Fruit fly (Drosophila melanogaster): Measurements from ENCODE around the gene Gr93c.

Gr93c gene

dm6 chr3R:21848987-21849442 is 4.0 kb upstream of the Gr93c start (continued):
- no peak for TF ChIP-seq CG3838 (GFP tag; optimal IDR thresholded peaks at IDR 0.05)
- TF ChIP-seq CG4617 (GFP tag; optimal IDR thresholded peaks at IDR 0.05; ENCODE audit: borderline replicate concordance): peak; percentile 4
- no peak for TF ChIP-seq sna (GFP tag; IDR thresholded peaks at IDR 0.05; ENCODE audit: partially characterized antibody)
- TF ChIP-seq grn (GFP tag; optimal IDR thresholded peaks at IDR 0.05): no peak
- TF ChIP-seq vfl (GFP tag; optimal IDR thresholded peaks at IDR 0.05): peak; percentile 52
- TF ChIP-seq ken (GFP tag; IDR thresholded peaks at IDR 0.05): no peak
- TF ChIP-seq ATbp (GFP tag; optimal IDR thresholded peaks at IDR 0.05): peak; percentile 57
- TF ChIP-seq CHES-1-like (GFP tag; optimal IDR thresholded peaks at IDR 0.05): peak; percentile 44
- peak; percentile 49 for TF ChIP-seq slp2 (GFP tag; optimal IDR thresholded peaks at IDR 0.05)
- TF ChIP-seq knrl (GFP tag; IDR thresholded peaks at IDR 0.05; ENCODE audit: partially characterized antibody): no peak
- TF ChIP-seq CG8924 (tag; optimal IDR thresholded peaks at IDR 0.05): peak; percentile 84
- TF ChIP-seq HLH4C (GFP tag; IDR thresholded peaks at IDR 0.05; ENCODE audit: partially characterized antibody): no peak
- no peak for TF ChIP-seq CG16813 (GFP tag; IDR thresholded peaks at IDR 0.05; ENCODE audit: partially characterized antibody)
- no peak for TF ChIP-seq Lpt (GFP tag; optimal IDR thresholded peaks at IDR 0.05)
- TF ChIP-seq CG13424 (tag; optimal IDR thresholded peaks at IDR 0.05): peak; percentile 75
- TF ChIP-seq ac (GFP tag; optimal IDR thresholded peaks at IDR 0.05): peak; percentile 53
- no peak for TF ChIP-seq CG34376 (GFP tag; optimal IDR thresholded peaks at IDR 0.05)
- TF ChIP-seq GATAe (GFP tag; conservative IDR thresholded peaks at IDR 0.05): no peak
- no peak for TF ChIP-seq Lim3 (GFP tag; IDR thresholded peaks at IDR 0.05)
- peak; percentile 78 for TF ChIP-seq CG17829 (tag; optimal IDR thresholded peaks at IDR 0.05)
- TF ChIP-seq CG6683 (GFP tag; optimal IDR thresholded peaks at IDR 0.05): peak; percentile 9
- peak; percentile 30 for TF ChIP-seq CG12155 (GFP tag; optimal IDR thresholded peaks at IDR 0.05)
- peak in 1 of 3 experiments; percentile 85 for TF ChIP-seq lola (GFP tag; optimal IDR thresholded peaks at IDR 0.05)
- no peak for TF ChIP-seq wdn (GFP tag; IDR thresholded peaks at IDR 0.05)
- peak; percentile 52 for TF ChIP-seq crc (GFP tag; optimal IDR thresholded peaks at IDR 0.05)
- TF ChIP-seq CG30431 (GFP tag; optimal IDR thresholded peaks at IDR 0.05): peak; percentile 66
- peak; percentile 76 for TF ChIP-seq CG13775 (GFP tag; optimal IDR thresholded peaks at IDR 0.05)
- peak; percentile 35 for TF ChIP-seq gcm2 (GFP tag; optimal IDR thresholded peaks at IDR 0.05)
- TF ChIP-seq Dek (tag; optimal IDR thresholded peaks at IDR 0.05): peak; percentile 15
- no peak for TF ChIP-seq Adf1 (GFP tag; IDR thresholded peaks at IDR 0.05)
- TF ChIP-seq Pdp1 (GFP tag; optimal IDR thresholded peaks at IDR 0.05): peak; percentile 76 to 78
- TF ChIP-seq CG12104 (GFP tag; optimal IDR thresholded peaks at IDR 0.05): peak; percentile 79
- no peak for TF ChIP-seq Poxn (GFP tag; IDR thresholded peaks at IDR 0.05)
- TF ChIP-seq disco-r (GFP tag; optimal IDR thresholded peaks at IDR 0.05): no peak
- TF ChIP-seq CG13894 (tag; optimal IDR thresholded peaks at IDR 0.05): no peak
- TF ChIP-seq CG3065 (GFP tag; optimal IDR thresholded peaks at IDR 0.05): peak; percentile 30
- TF ChIP-seq lilli (GFP tag; optimal IDR thresholded peaks at IDR 0.05): peak; percentile 44
- peak; percentile 33 for TF ChIP-seq Fer3 (tag; optimal IDR thresholded peaks at IDR 0.05)
- no peak for TF ChIP-seq CG31365 (tag; optimal IDR thresholded peaks at IDR 0.05)
- peak; percentile 46 for TF ChIP-seq yki (optimal IDR thresholded peaks at IDR 0.05)
- TF ChIP-seq zfh1 (GFP tag; IDR thresholded peaks at IDR 0.05): peak; percentile 69
- TF ChIP-seq sd (tag; optimal IDR thresholded peaks at IDR 0.05): no peak
- TF ChIP-seq CG10209 (GFP tag; optimal IDR thresholded peaks at IDR 0.05): peak; percentile 55
- TF ChIP-seq HLH3B (GFP tag; IDR thresholded peaks at IDR 0.05): peak; percentile 52; the same call in 1 of the 2 replicates
- peak; percentile 60 to 68 for TF ChIP-seq chif (GFP tag; optimal IDR thresholded peaks at IDR 0.05)
- TF ChIP-seq tx (GFP tag; optimal IDR thresholded peaks at IDR 0.05): peak; percentile 32
- TF ChIP-seq CG6272 (GFP tag; IDR thresholded peaks at IDR 0.05): no peak
- peak; percentile 62 for TF ChIP-seq CG18619 (GFP tag; optimal IDR thresholded peaks at IDR 0.05)
- peak; percentile 53 for TF ChIP-seq CG4404 (GFP tag; IDR thresholded peaks at IDR 0.05)
- TF ChIP-seq pan (optimal IDR thresholded peaks at IDR 0.05): no peak
- TF ChIP-seq pan (GFP tag; optimal IDR thresholded peaks at IDR 0.05 in 1 of 2, IDR thresholded peaks at IDR 0.05 in 1 of 2): peak in 1 of 2 experiments; percentile 35

All from whole organism, embryonic.